Worm (Caenorhabditis elegans) whole organism, early embryonic: Measurements from ENCODE around the gene F13A2.5.

Experiments used
- ama-1 ChIP-seq: fragments of 150-350 bp; optimal IDR thresholded peaks from 2 replicates; lab custom pipeline; 2014
- ceh-36 ChIP-seq: sonication (generic microtip); optimal IDR thresholded peaks from 2 replicates; lab custom pipeline; 2016; ENCODE audit warnings: missing genetic modification characterization, inconsistent platforms, missing compliant biosample characterization
- flt-1 ChIP-seq: fragments of 200-800 bp; sonication (Bioruptor generic); IDR thresholded peaks from 2 replicates; pipeline ENCODE4 v1.3.6; 2022; ENCODE audit warnings: missing genetic modification characterization, missing compliant biosample characterization
- hmbx-1 ChIP-seq: sonication (generic microtip); optimal IDR thresholded peaks from 2 replicates; lab custom pipeline; 2016; ENCODE audit warnings: mild to moderate bottlenecking, missing genetic modification characterization, missing compliant biosample characterization
- hnd-1 ChIP-seq: sonication (generic microtip); optimal IDR thresholded peaks from 2 replicates; lab custom pipeline; 2016; ENCODE audit warnings: missing genetic modification characterization, missing compliant biosample characterization
- scrt-1 ChIP-seq: fragments of 200-800 bp; sonication (Bioruptor generic); IDR thresholded peaks from 2 replicates; pipeline ENCODE4 v1.3.6; 2022; ENCODE audit warnings: missing genetic modification characterization, missing compliant biosample characterization
- tbx-37 ChIP-seq: fragments of 200-800 bp; sonication (Bioruptor generic); conservative IDR thresholded peaks from 2 replicates; pipeline ENCODE4 v1.3.6; 2022; ENCODE audit warnings: missing genetic modification reagents, missing genetic modification characterization, missing compliant biosample characterization

- TF ChIP-seq ama-1 (lab: Kevin White, UChicago) (no peak), scrt-1 (GFP tag; lab: Robert Waterston, UW) (no peak), hmbx-1 (tag; lab: Kevin White, UChicago) (no peak), ceh-36 (tag; lab: Kevin White, UChicago) (no peak), tbx-37 (GFP tag; lab: Robert Waterston, UW) (no peak), flt-1 (GFP tag; lab: Robert Waterston, UW) (no peak), hnd-1 (tag; lab: Kevin White, UChicago) (no peak)
Measured at ce11 chrV:4366440-4366839, 35.3 kb downstream of the F13A2.5 start, which contains the start of gene F32D1.11.
